Worm (Caenorhabditis elegans) whole organism, early embryonic: ENCODE measurements around the gene T22F3.12.
"Not testable (repeated sequence)": the region's sequence is repeated elsewhere in the genome, so short reads cannot be mapped to it uniquely, and the experiment has no call there.

Source experiments
- B0310.2 ChIP-seq: sonication (generic microtip); optimal IDR thresholded peaks from 2 replicates; lab custom pipeline; 2016; ENCODE audit warnings: mild to moderate bottlenecking, missing genetic modification characterization, missing compliant biosample characterization
- F13C5.2 ChIP-seq: sonication (generic microtip); optimal IDR thresholded peaks from 2 replicates; lab custom pipeline; 2017; ENCODE audit warnings: mild to moderate bottlenecking, missing genetic modification characterization, inconsistent platforms, missing compliant biosample characterization
- aly-1 ChIP-seq: sonication (generic microtip); optimal IDR thresholded peaks from 2 replicates; lab custom pipeline; 2016; ENCODE audit warnings: missing genetic modification characterization, missing compliant biosample characterization
- ama-1 ChIP-seq: fragments of 150-350 bp; optimal IDR thresholded peaks from 2 replicates; lab custom pipeline; 2014
- ceh-13 ChIP-seq: fragments of 200-800 bp; sonication (Bioruptor generic); optimal IDR thresholded peaks from 2 replicates; lab custom pipeline; 2018; ENCODE audit warnings: mild to moderate bottlenecking, missing genetic modification characterization, missing compliant biosample characterization
- ceh-36 ChIP-seq: sonication (generic microtip); optimal IDR thresholded peaks from 2 replicates; lab custom pipeline; 2016; ENCODE audit warnings: missing genetic modification characterization, inconsistent platforms, missing compliant biosample characterization
- ets-7 ChIP-seq: sonication (generic microtip); optimal IDR thresholded peaks from 2 replicates; lab custom pipeline; 2016; ENCODE audit warnings: missing genotype, missing genetic modification characterization, missing compliant biosample characterization
- flt-1 ChIP-seq: fragments of 200-800 bp; sonication (Bioruptor generic); IDR thresholded peaks from 2 replicates; pipeline ENCODE4 v1.3.6; 2022; ENCODE audit warnings: missing genetic modification characterization, missing compliant biosample characterization
- hmbx-1 ChIP-seq: sonication (generic microtip); optimal IDR thresholded peaks from 2 replicates; lab custom pipeline; 2016; ENCODE audit warnings: mild to moderate bottlenecking, missing genetic modification characterization, missing compliant biosample characterization
- hmg-4 ChIP-seq: fragments of 200-800 bp; sonication (Bioruptor generic); optimal IDR thresholded peaks from 2 replicates; lab custom pipeline; 2018; ENCODE audit warnings: mild to moderate bottlenecking, missing genetic modification characterization, missing compliant biosample characterization
- hnd-1 ChIP-seq: sonication (generic microtip); optimal IDR thresholded peaks from 2 replicates; lab custom pipeline; 2016; ENCODE audit warnings: missing genetic modification characterization, missing compliant biosample characterization
- pes-1 ChIP-seq: fragments of 200-800 bp; sonication (Bioruptor generic); IDR thresholded peaks from 2 replicates; pipeline ENCODE4 v1.3.6; 2022; ENCODE audit warnings: missing genetic modification reagents, missing genetic modification characterization, missing compliant biosample characterization
- scrt-1 ChIP-seq: fragments of 200-800 bp; sonication (Bioruptor generic); IDR thresholded peaks from 2 replicates; pipeline ENCODE4 v1.3.6; 2022; ENCODE audit warnings: missing genetic modification characterization, missing compliant biosample characterization
- sea-1 ChIP-seq: fragments of 200-800 bp; sonication (Bioruptor generic); conservative IDR thresholded peaks from 2 replicates; pipeline ENCODE4 v1.3.6; 2022; ENCODE audit warnings: missing genetic modification characterization, missing compliant biosample characterization
- tbx-11 ChIP-seq: fragments of 200-800 bp; sonication (Bioruptor generic); IDR thresholded peaks from 2 replicates; pipeline ENCODE4 v1.3.6; 2022; ENCODE audit warnings: missing genetic modification characterization, missing compliant biosample characterization
- tbx-37 ChIP-seq: fragments of 200-800 bp; sonication (Bioruptor generic); conservative IDR thresholded peaks from 2 replicates; pipeline ENCODE4 v1.3.6; 2022; ENCODE audit warnings: missing genetic modification reagents, missing genetic modification characterization, missing compliant biosample characterization
- tra-4 ChIP-seq: sonication (generic microtip); optimal IDR thresholded peaks from 2 replicates; lab custom pipeline; 2017; ENCODE audit warnings: missing genetic modification characterization, missing compliant biosample characterization

T22F3.12 gene

ce11 chrV:3626944-3627343 is 34.9 kb upstream of the T22F3.12 start, which contains the start of gene F59B1.4:
Gene F59B1.4 (minus strand): TSS chrV:3627044.
- TF ChIP-seq hmbx-1 (tag; lab: Kevin White, UChicago), result no peak
- no peak for TF ChIP-seq tra-4 (tag; lab: Kevin White, UChicago)
- TF ChIP-seq ama-1 (lab: Kevin White, UChicago), result no peak
- TF ChIP-seq tbx-11, result no peak
- no peak for TF ChIP-seq aly-1 (tag; lab: Kevin White, UChicago)
- no peak for TF ChIP-seq pes-1 (GFP tag; lab: Robert Waterston, UW)
- TF ChIP-seq sea-1 (GFP tag; lab: Robert Waterston, UW), result no peak
- no peak for TF ChIP-seq scrt-1
- TF ChIP-seq hmg-4, result no peak
- no peak for TF ChIP-seq ceh-36 (tag; lab: Kevin White, UChicago)
- TF ChIP-seq flt-1 (GFP tag; lab: Robert Waterston, UW), result no peak
- no peak for TF ChIP-seq B0310.2 (tag; lab: Kevin White, UChicago)
- no peak for TF ChIP-seq F13C5.2 (tag; lab: Kevin White, UChicago)
- no peak for TF ChIP-seq tbx-37 (GFP tag; lab: Robert Waterston, UW)
- TF ChIP-seq ets-7 (tag; lab: Kevin White, UChicago), result no peak
- no peak for TF ChIP-seq hnd-1 (tag; lab: Kevin White, UChicago)
- no peak for TF ChIP-seq ceh-13 (GFP tag; lab: Kevin White, UChicago)

- not testable (repeated sequence) for TF ChIP-seq F13C5.2 (tag; lab: Kevin White, UChicago); hmg-4; B0310.2 (tag; lab: Kevin White, UChicago)
Observed at ce11 chrV:3620608-3621007, 28.6 kb upstream of the T22F3.12 start, which contains the start of gene srx-93. Gene srx-93 (minus strand): TSS chrV:3620708.

ce11 chrV:3616844-3617243 is 24.8 kb upstream of the T22F3.12 start:
- TF ChIP-seq pes-1 (GFP tag; lab: Robert Waterston, UW) (no peak), scrt-1 (no peak), ceh-13 (GFP tag; lab: Kevin White, UChicago) (no peak), tbx-11 (no peak), hmg-4 (no peak), ama-1 (lab: Kevin White, UChicago) (no peak), hnd-1 (tag; lab: Kevin White, UChicago) (no peak), hmbx-1 (tag; lab: Kevin White, UChicago) (no peak), sea-1 (GFP tag; lab: Robert Waterston, UW) (no peak), tbx-37 (GFP tag; lab: Robert Waterston, UW) (no peak), tra-4 (tag; lab: Kevin White, UChicago) (no peak), B0310.2 (tag; lab: Kevin White, UChicago) (no peak), ets-7 (tag; lab: Kevin White, UChicago) (no peak), F13C5.2 (tag; lab: Kevin White, UChicago) (no peak), aly-1 (tag; lab: Kevin White, UChicago) (no peak)

ce11 chrV:3614397-3614796 is 22.4 kb upstream of the T22F3.12 start, which contains the start of gene T22F3.11:
Gene T22F3.11 (minus strand): TSS chrV:3614553.
- TF ChIP-seq scrt-1, result no peak
- TF ChIP-seq sea-1 (GFP tag; lab: Robert Waterston, UW), result no peak
- no peak for TF ChIP-seq tbx-37 (GFP tag; lab: Robert Waterston, UW)
- no peak for TF ChIP-seq tbx-11
- TF ChIP-seq ceh-36 (tag; lab: Kevin White, UChicago), result no peak
- no peak for TF ChIP-seq ets-7 (tag; lab: Kevin White, UChicago)
- TF ChIP-seq flt-1 (GFP tag; lab: Robert Waterston, UW), result no peak
- no peak for TF ChIP-seq F13C5.2 (tag; lab: Kevin White, UChicago)
- TF ChIP-seq ceh-13 (GFP tag; lab: Kevin White, UChicago), result no peak
- TF ChIP-seq hmbx-1 (tag; lab: Kevin White, UChicago), result no peak
- no peak for TF ChIP-seq pes-1 (GFP tag; lab: Robert Waterston, UW)
- TF ChIP-seq hnd-1 (tag; lab: Kevin White, UChicago), result no peak
- no peak for TF ChIP-seq aly-1 (tag; lab: Kevin White, UChicago)

ce11 chrV:3613042-3613441 is 21.0 kb upstream of the T22F3.12 start:
- TF ChIP-seq hmg-4 (no peak), tra-4 (tag; lab: Kevin White, UChicago) (no peak), ceh-36 (tag; lab: Kevin White, UChicago) (no peak), scrt-1 (no peak), tbx-11 (no peak), pes-1 (GFP tag; lab: Robert Waterston, UW) (no peak), ceh-13 (GFP tag; lab: Kevin White, UChicago) (no peak), hnd-1 (tag; lab: Kevin White, UChicago) (no peak), flt-1 (GFP tag; lab: Robert Waterston, UW) (no peak)

ce11 chrV:3611654-3612053 is 19.7 kb upstream of the T22F3.12 start, which contains the start of gene T22F3.10:
Gene T22F3.10 (minus strand): TSS chrV:3611754.
- no peak for TF ChIP-seq aly-1 (tag; lab: Kevin White, UChicago)
- no peak for TF ChIP-seq flt-1 (GFP tag; lab: Robert Waterston, UW)
- TF ChIP-seq hmbx-1 (tag; lab: Kevin White, UChicago), result no peak
- no peak for TF ChIP-seq ama-1 (lab: Kevin White, UChicago)
- no peak for TF ChIP-seq ets-7 (tag; lab: Kevin White, UChicago)
- no peak for TF ChIP-seq ceh-36 (tag; lab: Kevin White, UChicago)
- no peak for TF ChIP-seq ceh-13 (GFP tag; lab: Kevin White, UChicago)
- no peak for TF ChIP-seq tbx-37 (GFP tag; lab: Robert Waterston, UW)
- no peak for TF ChIP-seq tbx-11
- TF ChIP-seq sea-1 (GFP tag; lab: Robert Waterston, UW), result no peak
- TF ChIP-seq tra-4 (tag; lab: Kevin White, UChicago), result no peak
- no peak for TF ChIP-seq F13C5.2 (tag; lab: Kevin White, UChicago)
- no peak for TF ChIP-seq scrt-1
- TF ChIP-seq hnd-1 (tag; lab: Kevin White, UChicago), result no peak
- no peak for TF ChIP-seq pes-1 (GFP tag; lab: Robert Waterston, UW)
- no peak for TF ChIP-seq hmg-4
- TF ChIP-seq B0310.2 (tag; lab: Kevin White, UChicago), result no peak

ce11 chrV:3610709-3611108 is 18.7 kb upstream of the T22F3.12 start:
- TF ChIP-seq hmg-4 (no peak), sea-1 (GFP tag; lab: Robert Waterston, UW) (no peak), scrt-1 (no peak), hnd-1 (tag; lab: Kevin White, UChicago) (no peak), ets-7 (tag; lab: Kevin White, UChicago) (no peak), hmbx-1 (tag; lab: Kevin White, UChicago) (no peak)
